Fruit fly (Drosophila melanogaster) whole organism, embryonic: ENCODE results near the gene Coa8.
A peak's percentile ranks its signal among the peaks of the same experiment; 100 is the strongest.

Experiments
- Atf3 ChIP-seq: fragments of 200-800 bp; sonication (Bioruptor generic); optimal IDR thresholded peaks from 3 replicates; lab custom pipeline; 2016; ENCODE audit warnings: missing biosample characterization, missing genetic modification characterization
- Blimp-1 ChIP-seq: fragments of 200-800 bp; sonication (Bioruptor generic); optimal IDR thresholded peaks from 3 replicates; lab custom pipeline; 2018; ENCODE audit warnings: missing biosample characterization, missing genetic modification characterization, mild to moderate bottlenecking, moderate library complexity, missing genetic modification reagents
- BtbVII ChIP-seq: fragments of 200-800 bp; sonication (Bioruptor generic); optimal IDR thresholded peaks from 3 replicates; lab custom pipeline; 2017; ENCODE audit warnings: missing biosample characterization, mild to moderate bottlenecking, missing genetic modification characterization
- CG10321 ChIP-seq: fragments of 200-800 bp; sonication (Bioruptor generic); IDR thresholded peaks from 2 replicates; pipeline ENCODE4 v1.3.6; 2022; ENCODE audit warnings: missing biosample characterization, missing genetic modification characterization
- CG11093 ChIP-seq: fragments of 200-800 bp; sonication (Bioruptor generic); IDR thresholded peaks from 3 replicates; pipeline ENCODE4 v1.3.6; 2022; ENCODE audit warnings: missing biosample characterization, missing genetic modification characterization
- CG11695 ChIP-seq: fragments of 200-800 bp; sonication (Bioruptor generic); IDR thresholded peaks from 3 replicates; pipeline ENCODE4 v1.3.6; 2022; ENCODE audit warnings: missing biosample characterization, missing genetic modification characterization
- CG14710 ChIP-seq: fragments of 200-800 bp; sonication (Bioruptor generic); optimal IDR thresholded peaks from 3 replicates; lab custom pipeline; 2019; ENCODE audit warnings: missing biosample characterization, mild to moderate bottlenecking, missing genetic modification characterization, moderate library complexity
- CG15514 ChIP-seq: fragments of 200-800 bp; sonication (Bioruptor generic); optimal IDR thresholded peaks from 3 replicates; lab custom pipeline; 2017; ENCODE audit warnings: missing biosample characterization, missing genetic modification characterization, mild to moderate bottlenecking, moderate library complexity, missing genetic modification reagents
- CG1602 ChIP-seq: fragments of 200-800 bp; sonication (Bioruptor generic); optimal IDR thresholded peaks from 3 replicates; lab custom pipeline; 2016; ENCODE audit warnings: missing biosample characterization, missing genetic modification characterization
- CG18262 ChIP-seq: fragments of 200-800 bp; optimal IDR thresholded peaks from 3 replicates; lab custom pipeline; 2019; ENCODE audit warnings: missing biosample characterization, mild to moderate bottlenecking, missing genetic modification characterization, moderate library complexity
- CG2120 ChIP-seq: fragments of 200-800 bp; sonication (Bioruptor generic); optimal IDR thresholded peaks from 3 replicates; lab custom pipeline; 2016; ENCODE audit warnings: missing biosample characterization, missing genetic modification characterization
- CG30431 ChIP-seq: fragments of 200-800 bp; sonication (Bioruptor generic); optimal IDR thresholded peaks from 2 replicates; lab custom pipeline; 2017; ENCODE audit warnings: missing biosample characterization, missing genetic modification characterization
- CG3163 ChIP-seq: fragments of 200-800 bp; sonication (Bioruptor generic); optimal IDR thresholded peaks from 3 replicates; lab custom pipeline; 2016; ENCODE audit warnings: missing biosample characterization, missing genetic modification characterization
- CG6654 ChIP-seq: fragments of 200-800 bp; sonication (Bioruptor generic); optimal IDR thresholded peaks from 2 replicates; lab custom pipeline; 2017; ENCODE audit warnings: missing biosample characterization, mild to moderate bottlenecking, missing genetic modification characterization
- CG6791 ChIP-seq: fragments of 200-800 bp; sonication (Bioruptor generic); IDR thresholded peaks from 3 replicates; pipeline ENCODE4 v1.3.6; 2022; ENCODE audit warnings: missing biosample characterization, missing genetic modification characterization; ENCODE audit not compliant: partially characterized antibody
- CG7271 ChIP-seq: fragments of 200-800 bp; sonication (Bioruptor generic); optimal IDR thresholded peaks from 2 replicates; lab custom pipeline; 2018; ENCODE audit warnings: missing biosample characterization, mild to moderate bottlenecking, missing genetic modification characterization, moderate library complexity
- CG8478 ChIP-seq: fragments of >200 bp; optimal IDR thresholded peaks from 2 replicates; lab custom pipeline; 2018
- CoRest ChIP-seq: fragments of 200-800 bp; sonication (Bioruptor generic); optimal IDR thresholded peaks from 3 replicates; lab custom pipeline; 2018; ENCODE audit warnings: missing biosample characterization, mild to moderate bottlenecking, missing genetic modification characterization, moderate library complexity
- CrebB ChIP-seq: fragments of 200-800 bp; sonication (Bioruptor generic); optimal IDR thresholded peaks from 3 replicates; lab custom pipeline; 2018; ENCODE audit warnings: missing biosample characterization, mild to moderate bottlenecking, missing genetic modification characterization
- Doc3 ChIP-seq: fragments of 200-800 bp; sonication (Bioruptor generic); IDR thresholded peaks from 3 replicates; pipeline ENCODE4 v1.3.6; 2022; ENCODE audit warnings: missing biosample characterization, missing genetic modification characterization; ENCODE audit not compliant: partially characterized antibody
- GATAe ChIP-seq: fragments of 200-800 bp; sonication (Bioruptor generic); conservative IDR thresholded peaks from 2 replicates; pipeline ENCODE4 v1.3.6; 2022; ENCODE audit warnings: missing biosample characterization, missing genetic modification characterization
- H2.0 ChIP-seq: fragments of 200-800 bp; sonication (Bioruptor generic); IDR thresholded peaks from 2 replicates; pipeline ENCODE4 v1.3.6; 2022; ENCODE audit warnings: missing biosample characterization, missing genetic modification characterization
- HmgD ChIP-seq: fragments of 200-800 bp; sonication (Bioruptor generic); optimal IDR thresholded peaks from 3 replicates; lab custom pipeline; 2016; ENCODE audit warnings: missing biosample characterization, missing genetic modification characterization
- HmgZ ChIP-seq: fragments of 200-800 bp; sonication (Bioruptor generic); optimal IDR thresholded peaks from 2 replicates; lab custom pipeline; 2018; ENCODE audit warnings: missing biosample characterization, mild to moderate bottlenecking, missing genetic modification characterization
- NK7.1 ChIP-seq: fragments of 200-800 bp; sonication (Bioruptor generic); optimal IDR thresholded peaks from 3 replicates; lab custom pipeline; 2016; ENCODE audit warnings: missing biosample characterization, missing genetic modification characterization
- Neu2 ChIP-seq: fragments of 200-800 bp; sonication (Bioruptor generic); optimal IDR thresholded peaks from 3 replicates; lab custom pipeline; 2016; ENCODE audit warnings: missing biosample characterization, missing genetic modification characterization, borderline replicate concordance
- Sin3A ChIP-seq: fragments of >200 bp; optimal IDR thresholded peaks from 2 replicates; lab custom pipeline; 2018
- Six4 ChIP-seq: fragments of 200-800 bp; sonication (Bioruptor generic); optimal IDR thresholded peaks from 2 replicates; lab custom pipeline; 2016; ENCODE audit warnings: missing biosample characterization, missing genetic modification characterization
- TFAM ChIP-seq: fragments of 200-800 bp; sonication (Bioruptor generic); optimal IDR thresholded peaks from 2 replicates; lab custom pipeline; 2017; ENCODE audit warnings: missing biosample characterization, missing genetic modification characterization, inconsistent platforms
- ac ChIP-seq: fragments of 200-800 bp; sonication (Bioruptor generic); optimal IDR thresholded peaks from 3 replicates; lab custom pipeline; 2017; ENCODE audit warnings: missing biosample characterization, mild to moderate bottlenecking, missing genetic modification characterization
- br ChIP-seq: fragments of >200 bp; optimal IDR thresholded peaks from 2 replicates; lab custom pipeline; 2017
- chinmo ChIP-seq: fragments of 200-800 bp; sonication (Bioruptor generic); IDR thresholded peaks from 4 replicates; pipeline ENCODE4 v1.3.6; 2022; ENCODE audit warnings: missing biosample characterization, missing genetic modification characterization; ENCODE audit not compliant: partially characterized antibody
- ci ChIP-seq: fragments of 200-800 bp; sonication (Bioruptor generic); IDR thresholded peaks from 3 replicates; pipeline ENCODE4 v1.3.6; 2022; ENCODE audit warnings: missing biosample characterization, missing genetic modification characterization
- da ChIP-seq: fragments of 200-800 bp; sonication (Bioruptor generic); optimal IDR thresholded peaks from 2 replicates; lab custom pipeline; 2016; ENCODE audit warnings: missing biosample characterization, missing genetic modification characterization
- dimm ChIP-seq: fragments of 200-800 bp; sonication (Bioruptor generic); IDR thresholded peaks from 2 replicates; pipeline ENCODE4 v1.3.6; 2022; ENCODE audit warnings: missing biosample characterization, missing genetic modification characterization
- ems ChIP-seq: fragments of 200-800 bp; sonication (Bioruptor generic); optimal IDR thresholded peaks from 3 replicates; lab custom pipeline; 2016; ENCODE audit warnings: missing biosample characterization, missing genetic modification characterization
- exex ChIP-seq: fragments of 200-800 bp; sonication (Bioruptor generic); optimal IDR thresholded peaks from 4 replicates; lab custom pipeline; 2018; ENCODE audit warnings: missing biosample characterization, mild to moderate bottlenecking, missing genetic modification characterization, moderate library complexity
- fu2 ChIP-seq: fragments of 200-800 bp; sonication (Bioruptor generic); optimal IDR thresholded peaks from 2 replicates; lab custom pipeline; 2016; ENCODE audit warnings: missing biosample characterization, missing genetic modification characterization
- gcm ChIP-seq: fragments of 200-800 bp; sonication (Bioruptor generic); optimal IDR thresholded peaks from 2 replicates; lab custom pipeline; 2019; ENCODE audit warnings: missing biosample characterization, mild to moderate bottlenecking, missing genetic modification characterization, moderate library complexity
- gro ChIP-seq: fragments of 200-800 bp; sonication (Bioruptor generic); optimal IDR thresholded peaks from 2 replicates; lab custom pipeline; 2016; ENCODE audit warnings: missing biosample characterization, missing genetic modification characterization
- h ChIP-seq: fragments of >200 bp; optimal IDR thresholded peaks from 2 replicates; lab custom pipeline; 2017
- hkb ChIP-seq, 2 experiments: fragments of 200-800 bp in 1 of 2; fragments of >200 bp in 1 of 2; sonication (Bioruptor generic) in 1 of 2; IDR thresholded peaks in 1 of 2; optimal IDR thresholded peaks in 1 of 2; 2 replicates each; pipeline versions ENCODE4 v1.3.6 to Lab custom; 2017 to 2022; ENCODE audit warnings: missing biosample characterization in 1 of 2, missing genetic modification characterization in 1 of 2
- hth ChIP-seq: fragments of >200 bp; optimal IDR thresholded peaks from 2 replicates; lab custom pipeline; 2017; ENCODE audit warnings: inconsistent platforms
- insv ChIP-seq, 2 experiments: fragments of 200-800 bp; sonication (Bioruptor generic); optimal IDR thresholded peaks; 3 replicates each; lab custom pipeline; 2016 to 2018; ENCODE audit warnings: missing biosample characterization in 2 of 2, missing genetic modification characterization in 2 of 2
- jing ChIP-seq: fragments of 200-800 bp; sonication (Bioruptor generic); optimal IDR thresholded peaks from 2 replicates; lab custom pipeline; 2018; ENCODE audit warnings: missing biosample characterization, mild to moderate bottlenecking, missing genetic modification characterization
- lab ChIP-seq: fragments of 200-800 bp; sonication (Bioruptor generic); optimal IDR thresholded peaks from 3 replicates; lab custom pipeline; 2017; ENCODE audit warnings: missing biosample characterization, missing genetic modification characterization, mild to moderate bottlenecking, moderate library complexity, missing genetic modification reagents
- mirr ChIP-seq: fragments of 200-800 bp; sonication (Bioruptor generic); optimal IDR thresholded peaks from 3 replicates; lab custom pipeline; 2018; ENCODE audit warnings: missing biosample characterization, mild to moderate bottlenecking, missing genetic modification characterization
- org-1 ChIP-seq: fragments of 200-800 bp; sonication (Bioruptor generic); optimal IDR thresholded peaks from 2 replicates; lab custom pipeline; 2017; ENCODE audit warnings: missing biosample characterization, missing genetic modification characterization
- pho ChIP-seq: fragments of 200-800 bp; sonication (Bioruptor generic); optimal IDR thresholded peaks from 2 replicates; lab custom pipeline; 2016; ENCODE audit warnings: missing biosample characterization, missing genetic modification characterization
- sens-2 ChIP-seq: fragments of 200-800 bp; sonication (Bioruptor generic); IDR thresholded peaks from 2 replicates; pipeline ENCODE4 v1.3.6; 2022; ENCODE audit warnings: missing biosample characterization, missing genetic modification characterization
- sug ChIP-seq: fragments of 200-800 bp; optimal IDR thresholded peaks from 2 replicates; lab custom pipeline; 2019; ENCODE audit warnings: missing biosample characterization, mild to moderate bottlenecking, missing genetic modification characterization, moderate library complexity
- vnd ChIP-seq: fragments of 200-800 bp; sonication (Bioruptor generic); IDR thresholded peaks from 3 replicates; pipeline ENCODE4 v1.3.6; 2022; ENCODE audit warnings: missing biosample characterization, missing genetic modification characterization; ENCODE audit not compliant: partially characterized antibody
- zen2 ChIP-seq: fragments of 200-800 bp; sonication (Bioruptor generic); IDR thresholded peaks from 3 replicates; pipeline ENCODE4 v1.3.6; 2022; ENCODE audit warnings: missing biosample characterization, missing genetic modification characterization; ENCODE audit not compliant: partially characterized antibody

The Coa8 gene

DNA sequence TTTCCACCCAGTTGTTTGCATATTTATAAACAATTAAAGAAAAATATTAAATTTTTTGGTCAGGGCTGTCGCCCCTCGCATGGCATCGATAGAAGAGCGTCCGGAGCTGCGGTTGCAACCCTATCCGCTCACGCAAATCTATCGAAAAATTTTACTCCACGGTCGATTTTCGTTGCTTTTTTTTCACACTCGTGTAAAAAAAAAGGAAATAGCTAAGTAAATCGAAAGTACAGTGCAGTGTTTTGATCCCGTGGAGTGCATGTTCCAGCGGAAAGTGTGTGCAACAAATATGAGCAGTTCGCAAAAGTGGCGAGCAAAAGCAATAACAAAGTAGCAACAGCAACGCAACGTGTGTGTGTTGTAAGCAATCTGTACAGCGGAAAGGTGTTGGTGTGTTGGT, 28.7 kb downstream of the Coa8 start, which contains the start of the genes Edem1 and Rbcn-3B (continued):
- no peak for TF ChIP-seq zen2 (GFP tag; lab: Robert Waterston, UW)
- TF ChIP-seq org-1: no peak
- TF ChIP-seq CG11093: no peak
- TF ChIP-seq mirr (GFP tag; lab: Kevin White, UChicago): no peak
- TF ChIP-seq Sin3A (lab: Kevin White, UChicago): no peak
- no peak for TF ChIP-seq exex (tag; lab: Kevin White, UChicago)
- TF ChIP-seq Six4 (GFP tag; lab: Kevin White, UChicago): no peak
- TF ChIP-seq GATAe (GFP tag; lab: Robert Waterston, UW): no peak
- no peak for TF ChIP-seq insv (GFP tag; optimal IDR thresholded peaks at IDR 0.05; lab: Kevin White, UChicago)
- peak; percentile 12 for TF ChIP-seq HmgZ (tag; lab: Kevin White, UChicago)
- TF ChIP-seq CrebB (tag; lab: Kevin White, UChicago): no peak
- no peak for TF ChIP-seq chinmo (GFP tag; lab: Robert Waterston, UW)
- TF ChIP-seq hkb (optimal IDR thresholded peaks at IDR 0.05; lab: Kevin White, UChicago): no peak
- no peak for TF ChIP-seq hkb (GFP tag; IDR thresholded peaks at IDR 0.05; lab: Robert Waterston, UW)
- no peak for TF ChIP-seq Atf3 (GFP tag; lab: Kevin White, UChicago)
- no peak for TF ChIP-seq pho (GFP tag; lab: Kevin White, UChicago)
- TF ChIP-seq CG10321 (GFP tag; lab: Robert Waterston, UW): no peak
- TF ChIP-seq sens-2 (GFP tag; lab: Robert Waterston, UW): no peak
- no peak for TF ChIP-seq hth (lab: Kevin White, UChicago)
- TF ChIP-seq lab (GFP tag; lab: Kevin White, UChicago): peak; percentile 16
- no peak for TF ChIP-seq CG8478
- TF ChIP-seq HmgD (GFP tag; lab: Kevin White, UChicago): no peak
- no peak for TF ChIP-seq TFAM (GFP tag; lab: Kevin White, UChicago)
- TF ChIP-seq fu2: no peak
- TF ChIP-seq dimm (GFP tag; lab: Robert Waterston, UW): no peak
- TF ChIP-seq Doc3 (GFP tag; lab: Robert Waterston, UW): peak; percentile 45; the same call in 1 of the 3 replicates
- TF ChIP-seq NK7.1: no peak
- no peak for TF ChIP-seq CG18262 (tag; lab: Kevin White, UChicago)
- TF ChIP-seq gcm (GFP tag; lab: Kevin White, UChicago): no peak
- no peak for TF ChIP-seq CG3163 (GFP tag; lab: Kevin White, UChicago)
- no peak for TF ChIP-seq CoRest (tag; lab: Kevin White, UChicago)
- TF ChIP-seq Blimp-1 (GFP tag; lab: Kevin White, UChicago): no peak
- no peak for TF ChIP-seq BtbVII (GFP tag; lab: Kevin White, UChicago)
- peak; percentile 67; the same call in 2 of the 3 replicates for TF ChIP-seq CG6791 (GFP tag; lab: Robert Waterston, UW)
- no peak for TF ChIP-seq H2.0 (GFP tag; lab: Robert Waterston, UW)
- TF ChIP-seq CG2120 (GFP tag; lab: Kevin White, UChicago): no peak
- TF ChIP-seq CG7271: no peak
- no peak for TF ChIP-seq CG6654 (GFP tag; lab: Kevin White, UChicago)
- no peak for TF ChIP-seq CG1602 (GFP tag; lab: Kevin White, UChicago)
- no peak for TF ChIP-seq ac (GFP tag; lab: Kevin White, UChicago)
- peak; percentile 45 for TF ChIP-seq CG15514 (GFP tag; lab: Kevin White, UChicago)
- TF ChIP-seq jing (GFP tag; lab: Kevin White, UChicago): no peak
- no peak for TF ChIP-seq ems (GFP tag; lab: Kevin White, UChicago)
- TF ChIP-seq CG30431: no peak
- no peak for TF ChIP-seq h
- TF ChIP-seq sug (tag; lab: Kevin White, UChicago): no peak
- no peak for TF ChIP-seq br (lab: Kevin White, UChicago)
- TF ChIP-seq CG11695 (GFP tag; lab: Robert Waterston, UW): no peak
- no peak for TF ChIP-seq gro
- no peak for TF ChIP-seq CG14710 (tag; lab: Kevin White, UChicago)
- TF ChIP-seq Neu2 (GFP tag; lab: Kevin White, UChicago): no peak
- TF ChIP-seq da (GFP tag; lab: Kevin White, UChicago): no peak
- no peak for TF ChIP-seq ci (GFP tag; lab: Robert Waterston, UW)
- peak; percentile 40; the same call in 1 of the 3 replicates for TF ChIP-seq vnd
